Worm (Caenorhabditis elegans) whole organism, L1 larva: ENCODE measurements around the gene bed-2.

ENCODE experiments used
- aly-2 ChIP-seq: fragments of 150-350 bp; optimal IDR thresholded peaks from 2 replicates; lab custom pipeline; 2014; ENCODE audit warnings: missing biosample characterization, missing genetic modification characterization
- ces-1 ChIP-seq: fragments of 150-350 bp; optimal IDR thresholded peaks from 2 replicates; lab custom pipeline; 2014; ENCODE audit warnings: missing biosample characterization, missing genetic modification reagents, missing genetic modification characterization
- elt-2 ChIP-seq: sonication (generic microtip); optimal IDR thresholded peaks from 2 replicates; lab custom pipeline; 2016; ENCODE audit warnings: missing genetic modification characterization, mild to moderate bottlenecking, inconsistent platforms, missing compliant biosample characterization, missing genetic modification reagents
- elt-3 ChIP-seq, 6 experiments: fragments of 150-350 bp in 1 of 6; sonication (generic microtip); optimal IDR thresholded peaks; 2 replicates each; lab custom pipeline; 2017 to 2018; ENCODE audit warnings: missing biosample characterization in 6 of 6, missing genetic modification characterization in 6 of 6, inconsistent platforms in 1 of 6
- nhr-11 ChIP-seq: fragments of 150-350 bp; optimal IDR thresholded peaks from 2 replicates; lab custom pipeline; 2014; ENCODE audit warnings: missing biosample characterization, missing genetic modification characterization
- nhr-84 ChIP-seq: sonication (generic microtip); optimal IDR thresholded peaks from 2 replicates; lab custom pipeline; 2017; ENCODE audit warnings: missing biosample characterization, missing genetic modification characterization
- unc-62 ChIP-seq: fragments of 150-350 bp; optimal IDR thresholded peaks from 2 replicates; lab custom pipeline; 2014; ENCODE audit warnings: missing biosample characterization, missing genetic modification reagents, missing genetic modification characterization
- unc-86 ChIP-seq: sonication (generic microtip); optimal IDR thresholded peaks from 2 replicates; lab custom pipeline; 2016; ENCODE audit warnings: missing genetic modification characterization, missing compliant biosample characterization

- TF ChIP-seq aly-2 (no peak), elt-2 (tag; lab: Kevin White, UChicago) (no peak), nhr-11 (tag; lab: Kevin White, UChicago) (no peak), elt-3 (tag; optimal IDR thresholded peaks at IDR 0.05; lab: Kevin White, UChicago) (no peak), unc-62 (no peak), unc-86 (tag; lab: Kevin White, UChicago) (no peak), ces-1 (GFP tag; lab: Kevin White, UChicago) (no peak), nhr-84 (no peak)
These were observed 11.6 kb downstream of the bed-2 start for ce11 chrIII:11459041-11459440.
